Worm (Caenorhabditis elegans): ENCODE data around the gene twk-5.

Gene twk-5

DNA sequence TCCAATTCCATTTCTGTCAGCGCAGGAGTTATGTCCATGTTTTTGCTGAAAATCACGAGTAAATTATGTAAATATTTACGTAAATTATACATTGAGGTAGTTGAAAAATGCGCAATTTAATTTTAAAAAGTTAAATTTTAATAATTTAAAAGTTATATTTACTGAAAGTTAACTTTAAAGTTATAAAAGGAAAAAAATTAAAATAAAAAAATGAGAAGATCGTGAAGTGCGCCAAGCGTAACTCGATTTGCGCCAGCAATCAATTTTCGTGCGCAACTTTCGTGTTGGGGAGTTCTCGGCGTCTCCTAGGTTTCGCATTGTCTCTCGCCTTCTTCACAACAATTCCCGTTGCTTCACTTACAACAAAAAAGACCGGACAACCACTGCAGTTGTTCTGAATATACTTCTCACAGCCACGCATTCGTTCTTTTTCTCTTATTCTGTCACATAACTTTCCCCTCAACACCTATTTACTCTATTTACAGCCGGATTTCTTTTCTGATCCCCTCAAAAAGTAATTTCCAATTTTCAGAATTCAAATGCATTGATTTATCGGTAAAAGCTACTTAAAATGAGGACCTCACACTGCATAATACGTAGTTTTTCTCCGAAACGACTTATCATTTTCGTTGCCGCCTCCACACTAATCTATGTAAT lies 11.4 kb downstream of the twk-5 start, which contains the start of the genes metl-1 and W02B12.11 (continued):
- TF ChIP-seq vab-7 (GFP tag; IDR thresholded peaks at IDR 0.05) (no peak), mdt-29 (GFP tag; IDR thresholded peaks at IDR 0.05) (no peak), ztf-7 (tag; optimal IDR thresholded peaks at IDR 0.05) (no peak), lsy-2 (tag; optimal IDR thresholded peaks at IDR 0.05) (peak; percentile 52 to 90), nhr-77 (tag; optimal IDR thresholded peaks at IDR 0.05) (no peak), ceh-82 (tag; optimal IDR thresholded peaks at IDR 0.05) (no peak), hif-1 (tag; optimal IDR thresholded peaks at IDR 0.05) (peak in 1 of 2 experiments; percentile 68), spr-3 (GFP tag; optimal IDR thresholded peaks at IDR 0.05) (peak; percentile 71), zfp-2 (tag; optimal IDR thresholded peaks at IDR 0.05) (no peak), ceh-20 (GFP tag; IDR thresholded peaks at IDR 0.05) (no peak), lin-39 (tag; optimal IDR thresholded peaks at IDR 0.05) (no peak), pha-4 (GFP tag; IDR thresholded peaks at IDR 0.05) (peak; percentile 84), pha-4 (tag; optimal IDR thresholded peaks at IDR 0.05) (peak; percentile 14), egl-27 (tag; optimal IDR thresholded peaks at IDR 0.05) (no peak), mep-1 (tag; optimal IDR thresholded peaks at IDR 0.05) (peak; percentile 89), nhr-10 (tag; optimal IDR thresholded peaks at IDR 0.05) (no peak), lin-15B (tag; optimal IDR thresholded peaks at IDR 0.05) (no peak), daf-12 (tag; optimal IDR thresholded peaks at IDR 0.05) (no peak), Y5F2A.4 (GFP tag; optimal IDR thresholded peaks at IDR 0.05) (no peak), Y48G9A.11 (GFP tag; IDR thresholded peaks at IDR 0.05) (peak; percentile 47; the same call in 1 of the 2 replicates)

DNA sequence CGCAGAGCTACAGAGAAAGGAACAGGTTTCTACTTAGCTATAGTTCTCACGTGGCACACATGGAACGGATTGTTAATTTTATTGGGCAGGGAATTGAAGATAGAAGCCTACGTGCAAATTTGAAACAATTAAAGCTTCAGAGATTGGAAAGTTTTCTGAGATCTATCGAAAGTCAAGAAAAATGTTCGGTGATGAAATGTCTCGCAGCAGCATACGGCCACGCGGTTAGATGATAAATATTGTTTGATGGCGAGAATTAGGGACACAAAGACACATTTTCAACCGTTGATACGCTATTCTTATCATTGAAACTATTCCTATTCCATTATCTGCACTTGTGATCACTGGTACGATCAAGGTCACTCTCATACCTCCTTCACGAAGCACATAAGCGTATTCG lies 12.6 kb downstream of the twk-5 start:
- TF ChIP-seq T20F7.1 (GFP tag; optimal IDR thresholded peaks at IDR 0.05) (peak; percentile 25), lsy-2 (tag; optimal IDR thresholded peaks at IDR 0.05) (peak in 1 of 2 experiments; percentile 56), daf-16 (GFP tag; optimal IDR thresholded peaks at IDR 0.05) (no peak), daf-16 (tag; optimal IDR thresholded peaks at IDR 0.05) (peak; percentile 37), vab-7 (GFP tag; IDR thresholded peaks at IDR 0.05) (no peak), nhr-237 (tag; optimal IDR thresholded peaks at IDR 0.05) (no peak), D1046.2 (GFP tag; IDR thresholded peaks at IDR 0.05) (no peak), madf-9 (GFP tag; conservative IDR thresholded peaks at IDR 0.05) (no peak), zip-11 (GFP tag; IDR thresholded peaks at IDR 0.05) (no peak), nhr-48 (tag; optimal IDR thresholded peaks at IDR 0.05) (peak; percentile 55), R02D3.7 (tag; optimal IDR thresholded peaks at IDR 0.05) (no peak), aha-1 (tag) (peak; percentile 99), ceh-28 (tag; optimal IDR thresholded peaks at IDR 0.05) (no peak), mxl-3 (GFP tag; optimal IDR thresholded peaks at IDR 0.05) (peak; percentile 98), dmd-6 (GFP tag; IDR thresholded peaks at IDR 0.05) (peak; percentile 85), pqm-1 (tag; optimal IDR thresholded peaks at IDR 0.05) (peak; percentile 71), tag-97 (GFP tag; IDR thresholded peaks at IDR 0.05) (no peak), hlh-30 (tag; optimal IDR thresholded peaks at IDR 0.05; ENCODE audit: insufficient read depth) (peak; percentile 71), nhr-10 (tag; optimal IDR thresholded peaks at IDR 0.05) (peak; percentile 33), nhr-28 (tag; optimal IDR thresholded peaks at IDR 0.05) (peak; percentile 91), hlh-11 (tag; optimal IDR thresholded peaks at IDR 0.05) (peak; percentile 79), hif-1 (tag; optimal IDR thresholded peaks at IDR 0.05) (peak; percentile 58 to 92), arid-1 (GFP tag; conservative IDR thresholded peaks at IDR 0.05) (no peak), dve-1 (tag; optimal IDR thresholded peaks at IDR 0.05; ENCODE audit: insufficient read depth) (peak; percentile 64), php-3 (GFP tag; IDR thresholded peaks at IDR 0.05) (0 out of 2 replicates have a peak, but pooled peaks have one; percentile 10), mdl-1 (tag; optimal IDR thresholded peaks at IDR 0.05) (peak; percentile 14 to 83)
